Fruit fly (Drosophila melanogaster): ENCODE data around the gene Cyp4d8.
A peak's percentile ranks its signal among the peaks of the same experiment; 100 is the strongest.

The Cyp4d8 gene

dm6 chr3L:7496097-7496496 is at the start of gene Cyp4d8:
Cyp4d8 (minus strand) TSS chr3L:7496197.
- TF ChIP-seq CG8478 (optimal IDR thresholded peaks at IDR 0.05) (no peak), EcR (GFP tag; optimal IDR thresholded peaks at IDR 0.05) (no peak), pan (optimal IDR thresholded peaks at IDR 0.05) (no peak)

dm6 chr3L:7545562-7545961 is 49.6 kb upstream of the Cyp4d8 start:
- no peak for TF ChIP-seq EcR (GFP tag; optimal IDR thresholded peaks at IDR 0.05)

- TF ChIP-seq usp (GFP tag; optimal IDR thresholded peaks at IDR 0.05) (no peak), EcR (GFP tag; optimal IDR thresholded peaks at IDR 0.05) (no peak), psq (optimal IDR thresholded peaks at IDR 0.05) (no peak), Dll (optimal IDR thresholded peaks at IDR 0.05) (no peak), pan (optimal IDR thresholded peaks at IDR 0.05) (no peak), CG8478 (optimal IDR thresholded peaks at IDR 0.05) (no peak)
Measured at dm6 chr3L:7544639-7545183, 48.7 kb upstream of the Cyp4d8 start.

dm6 chr3L:7542357-7542756 is 46.4 kb upstream of the Cyp4d8 start, which contains the start of gene CG32376:
CG32376 (minus strand) TSS chr3L:7542457.
- no peak for TF ChIP-seq CG8478 (optimal IDR thresholded peaks at IDR 0.05)
- no peak for TF ChIP-seq usp (GFP tag; optimal IDR thresholded peaks at IDR 0.05)
- TF ChIP-seq pan (optimal IDR thresholded peaks at IDR 0.05): no peak
- TF ChIP-seq EcR (GFP tag; optimal IDR thresholded peaks at IDR 0.05): no peak
- TF ChIP-seq psq (optimal IDR thresholded peaks at IDR 0.05): no peak
- TF ChIP-seq Dll (optimal IDR thresholded peaks at IDR 0.05): no peak

dm6 chr3L:7541068-7541467 is 45.1 kb upstream of the Cyp4d8 start, which contains the start of gene CG32374:
CG32374 (minus strand) TSS chr3L:7541168.
- TF ChIP-seq Dll (optimal IDR thresholded peaks at IDR 0.05) (no peak), usp (GFP tag; optimal IDR thresholded peaks at IDR 0.05) (no peak), CG8478 (optimal IDR thresholded peaks at IDR 0.05) (no peak)

dm6 chr3L:7539736-7540135 is 43.7 kb upstream of the Cyp4d8 start, which contains the start of gene CG16998:
CG16998 (minus strand) TSS chr3L:7539836.
- TF ChIP-seq usp (GFP tag; optimal IDR thresholded peaks at IDR 0.05): no peak
- no peak for TF ChIP-seq EcR (GFP tag; optimal IDR thresholded peaks at IDR 0.05)
- no peak for TF ChIP-seq CG8478 (optimal IDR thresholded peaks at IDR 0.05)

dm6 chr3L:7530461-7531338 is 34.7 kb upstream of the Cyp4d8 start:
- TF ChIP-seq psq (optimal IDR thresholded peaks at IDR 0.05): no peak
- TF ChIP-seq EcR (GFP tag; optimal IDR thresholded peaks at IDR 0.05): peak in 1 of 2 experiments; percentile 15

dm6 chr3L:7529081-7530021 is 33.4 kb upstream of the Cyp4d8 start:
- TF ChIP-seq usp (GFP tag; optimal IDR thresholded peaks at IDR 0.05) (no peak), psq (optimal IDR thresholded peaks at IDR 0.05) (no peak), Dll (optimal IDR thresholded peaks at IDR 0.05) (no peak), CG8478 (optimal IDR thresholded peaks at IDR 0.05) (no peak), pan (optimal IDR thresholded peaks at IDR 0.05) (no peak), EcR (GFP tag; optimal IDR thresholded peaks at IDR 0.05) (no peak)

dm6 chr3L:7528380-7529080 is 32.5 kb upstream of the Cyp4d8 start, which contains the start of gene lqf:
lqf (plus strand) TSS chr3L:7528780.
- no peak for TF ChIP-seq usp (GFP tag; optimal IDR thresholded peaks at IDR 0.05)
- no peak for TF ChIP-seq Dll (optimal IDR thresholded peaks at IDR 0.05)
- TF ChIP-seq pan (optimal IDR thresholded peaks at IDR 0.05): no peak
- TF ChIP-seq psq (optimal IDR thresholded peaks at IDR 0.05): no peak
- TF ChIP-seq CG8478 (optimal IDR thresholded peaks at IDR 0.05): no peak
- TF ChIP-seq EcR (GFP tag; optimal IDR thresholded peaks at IDR 0.05): no peak

- TF ChIP-seq pan (optimal IDR thresholded peaks at IDR 0.05) (no peak), psq (optimal IDR thresholded peaks at IDR 0.05) (no peak), CG8478 (optimal IDR thresholded peaks at IDR 0.05) (no peak), usp (GFP tag; optimal IDR thresholded peaks at IDR 0.05) (no peak), EcR (GFP tag; optimal IDR thresholded peaks at IDR 0.05) (no peak)
Measured at dm6 chr3L:7527661-7528379, 31.8 kb upstream of the Cyp4d8 start.

- TF ChIP-seq psq (optimal IDR thresholded peaks at IDR 0.05): no peak
- no peak for TF ChIP-seq pan (optimal IDR thresholded peaks at IDR 0.05)
- TF ChIP-seq EcR (GFP tag; optimal IDR thresholded peaks at IDR 0.05): no peak
- no peak for TF ChIP-seq Dll (optimal IDR thresholded peaks at IDR 0.05)
- TF ChIP-seq CG8478 (optimal IDR thresholded peaks at IDR 0.05): no peak
- no peak for TF ChIP-seq usp (GFP tag; optimal IDR thresholded peaks at IDR 0.05)
Measured at dm6 chr3L:7521847-7522246, 25.9 kb upstream of the Cyp4d8 start.

All from whole organism.